Fruit fly (Drosophila melanogaster) whole organism: Measurements from ENCODE around the gene MtnF.
A peak's percentile ranks its signal among the peaks of the same experiment; 100 is the strongest.

Experiments used
- CG8478 ChIP-seq: fragments of >200 bp; optimal IDR thresholded peaks from 2 replicates; lab custom pipeline; 2018; ENCODE audit warnings: inconsistent platforms
- Dll ChIP-seq: fragments of >200 bp; optimal IDR thresholded peaks from 2 replicates; lab custom pipeline; 2017
- EcR ChIP-seq, 2 experiments: fragments of >200 bp; optimal IDR thresholded peaks; 2 replicates each; lab custom pipeline; 2017; ENCODE audit warnings: missing biosample characterization in 2 of 2, missing genetic modification characterization in 2 of 2, missing genetic modification reagents in 2 of 2
- pan ChIP-seq: fragments of >200 bp; optimal IDR thresholded peaks from 2 replicates; lab custom pipeline; 2017
- psq ChIP-seq: fragments of >200 bp; optimal IDR thresholded peaks from 2 replicates; lab custom pipeline; 2017
- usp ChIP-seq: fragments of >200 bp; optimal IDR thresholded peaks from 2 replicates; lab custom pipeline; 2017; ENCODE audit warnings: missing biosample characterization, missing genetic modification characterization, mixed read lengths

The MtnF gene

DNA sequence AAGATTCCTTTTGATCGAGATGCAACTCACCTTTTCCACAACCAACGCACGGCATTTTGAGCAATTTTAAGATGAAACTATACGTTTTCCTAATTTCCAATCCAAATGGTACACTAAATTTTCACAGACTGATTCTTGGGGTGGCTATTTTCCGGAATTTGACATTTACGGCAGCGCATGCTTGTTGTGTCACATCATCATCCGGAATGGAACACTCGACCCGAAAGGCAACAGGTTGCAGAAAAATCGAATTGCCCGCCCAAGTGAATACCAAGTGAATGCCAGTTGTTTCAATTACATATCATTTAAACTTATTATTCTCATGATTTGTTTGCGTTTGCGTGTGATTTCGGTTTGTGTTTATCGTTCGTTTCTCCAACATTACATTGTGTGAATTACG is at the start of gene MtnF:
Gene MtnF (minus strand): TSS at position 209 of the 400 bp plus-strand sequence.
- TF ChIP-seq psq (lab: Kevin White, UChicago), result no peak
- no peak for TF ChIP-seq EcR (GFP tag; optimal IDR thresholded peaks at IDR 0.05; lab: Kevin White, UChicago)
- no peak for TF ChIP-seq CG8478 (lab: Kevin White, UChicago)
- TF ChIP-seq Dll (lab: Kevin White, UChicago), result no peak
- TF ChIP-seq usp (GFP tag; lab: Kevin White, UChicago), result no peak
- no peak for TF ChIP-seq pan

DNA sequence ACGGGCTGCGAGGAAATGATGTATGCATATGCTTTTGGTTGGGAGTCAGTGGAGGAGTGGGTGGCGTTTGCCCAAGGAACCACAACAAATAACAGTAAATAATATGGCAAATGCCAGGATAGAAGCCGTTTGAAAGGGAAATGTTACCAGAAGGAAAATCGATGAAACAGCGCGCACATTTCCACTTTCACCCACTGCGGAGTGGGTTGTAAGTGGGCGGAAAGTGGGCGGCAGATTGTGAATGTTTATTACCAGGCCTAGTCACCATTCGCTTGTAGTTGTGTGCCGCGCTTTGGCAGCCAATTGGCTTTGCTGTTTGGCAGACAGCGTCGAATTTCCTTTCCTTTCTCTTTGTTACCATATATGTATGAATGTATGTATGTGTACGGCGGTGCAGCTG is 36.7 kb upstream of the MtnF start:
- TF ChIP-seq usp (GFP tag; lab: Kevin White, UChicago) (no peak), CG8478 (lab: Kevin White, UChicago) (no peak), pan (no peak), psq (lab: Kevin White, UChicago) (no peak), Dll (lab: Kevin White, UChicago) (no peak), EcR (GFP tag; optimal IDR thresholded peaks at IDR 0.05; lab: Kevin White, UChicago) (no peak)

dm6 chr3R:24667538-24668207 is 32.7 kb upstream of the MtnF start:
- TF ChIP-seq Dll (lab: Kevin White, UChicago) (peak; percentile 68), EcR (GFP tag; optimal IDR thresholded peaks at IDR 0.05; lab: Kevin White, UChicago) (no peak)

DNA sequence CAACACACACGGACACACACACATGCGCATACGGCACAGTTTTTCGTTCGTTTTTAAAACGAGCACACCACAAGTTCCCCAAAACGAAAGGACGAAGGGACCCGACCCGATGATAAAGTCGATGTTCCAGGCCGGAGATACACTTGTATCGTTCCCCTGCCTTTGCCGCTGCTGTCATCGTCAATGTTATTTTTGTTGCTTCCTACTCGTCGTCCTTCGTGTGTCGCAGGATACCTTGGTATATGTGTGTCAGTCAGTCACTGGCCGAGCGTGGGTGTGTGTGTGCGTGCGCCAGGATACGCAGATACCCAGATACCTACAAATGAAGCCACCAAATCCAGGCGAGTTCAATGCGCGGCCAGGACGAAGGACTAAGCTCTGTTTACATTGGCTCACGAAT is 28.1 kb upstream of the MtnF start:
- TF ChIP-seq EcR (GFP tag; optimal IDR thresholded peaks at IDR 0.05; lab: Kevin White, UChicago) (no peak), psq (lab: Kevin White, UChicago) (no peak), usp (GFP tag; lab: Kevin White, UChicago) (no peak), pan (no peak), CG8478 (lab: Kevin White, UChicago) (no peak), Dll (lab: Kevin White, UChicago) (no peak)

- TF ChIP-seq Dll (lab: Kevin White, UChicago) (no peak), usp (GFP tag; lab: Kevin White, UChicago) (no peak), EcR (GFP tag; optimal IDR thresholded peaks at IDR 0.05; lab: Kevin White, UChicago) (no peak), pan (no peak), CG8478 (lab: Kevin White, UChicago) (no peak), psq (lab: Kevin White, UChicago) (no peak)
Observed at dm6 chr3R:24662412-24662796, 27.4 kb upstream of the MtnF start, which contains the start of gene slo. TSS of gene slo (plus strand) at chr3R:24662491.

- TF ChIP-seq psq (lab: Kevin White, UChicago), result no peak
- TF ChIP-seq usp (GFP tag; lab: Kevin White, UChicago), result no peak
- TF ChIP-seq EcR (GFP tag; optimal IDR thresholded peaks at IDR 0.05; lab: Kevin White, UChicago), result no peak
- no peak for TF ChIP-seq CG8478 (lab: Kevin White, UChicago)
- TF ChIP-seq Dll (lab: Kevin White, UChicago), result no peak
- TF ChIP-seq pan, result no peak
Observed at dm6 chr3R:24661679-24662411, 26.9 kb upstream of the MtnF start, which contains the start of gene Ppox. TSS of gene Ppox (minus strand) at chr3R:24661851.

DNA sequence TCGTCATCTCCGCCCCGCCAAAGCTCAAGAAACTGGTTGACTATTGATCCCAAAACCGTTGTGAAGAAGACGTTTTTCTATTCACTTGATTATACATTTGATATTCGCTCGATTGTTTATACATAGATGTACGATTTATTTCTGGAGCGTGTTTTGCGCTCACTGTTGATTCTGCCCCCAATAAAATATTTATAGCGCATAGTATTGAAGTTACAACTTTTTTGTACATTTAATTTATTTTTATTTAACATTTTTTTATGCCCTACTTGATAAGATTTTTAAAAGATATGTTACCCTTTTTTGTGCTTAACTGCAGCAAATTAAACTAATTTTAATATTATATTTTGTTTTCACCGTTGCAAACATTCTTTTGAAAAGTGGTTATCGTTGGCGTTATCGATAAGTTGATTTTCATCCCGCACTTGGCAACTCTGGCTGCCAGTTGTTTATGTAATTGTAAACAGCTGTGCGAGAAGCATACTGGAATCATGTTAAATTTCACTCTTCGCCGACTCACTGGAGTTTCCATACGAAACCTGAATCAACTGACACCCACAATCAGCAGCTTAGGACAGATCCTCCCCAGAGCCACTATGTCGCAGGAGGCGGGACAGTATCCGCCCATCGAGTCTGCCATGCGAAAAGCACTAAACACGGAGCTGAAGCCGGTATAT is 24.3 kb upstream of the MtnF start, which contains the start of gene CG31126:
Gene CG31126 (plus strand): TSS at position 449 of the 674 bp plus-strand sequence.
- TF ChIP-seq CG8478 (lab: Kevin White, UChicago) (no peak), EcR (GFP tag; optimal IDR thresholded peaks at IDR 0.05; lab: Kevin White, UChicago) (no peak), psq (lab: Kevin White, UChicago) (no peak), pan (no peak)

dm6 chr3R:24654770-24655322 is 19.9 kb upstream of the MtnF start, which contains the start of the genes CG31125 and CG6695:
TSS of gene CG31125 (minus strand) at chr3R:24654820.
TSS of gene CG6695 (plus strand) at chr3R:24655160.
- TF ChIP-seq EcR (GFP tag; optimal IDR thresholded peaks at IDR 0.05; lab: Kevin White, UChicago), result no peak
- TF ChIP-seq psq (lab: Kevin White, UChicago), result no peak
- TF ChIP-seq CG8478 (lab: Kevin White, UChicago), result no peak
- no peak for TF ChIP-seq usp (GFP tag; lab: Kevin White, UChicago)
- TF ChIP-seq Dll (lab: Kevin White, UChicago), result no peak
- TF ChIP-seq pan, result no peak

DNA sequence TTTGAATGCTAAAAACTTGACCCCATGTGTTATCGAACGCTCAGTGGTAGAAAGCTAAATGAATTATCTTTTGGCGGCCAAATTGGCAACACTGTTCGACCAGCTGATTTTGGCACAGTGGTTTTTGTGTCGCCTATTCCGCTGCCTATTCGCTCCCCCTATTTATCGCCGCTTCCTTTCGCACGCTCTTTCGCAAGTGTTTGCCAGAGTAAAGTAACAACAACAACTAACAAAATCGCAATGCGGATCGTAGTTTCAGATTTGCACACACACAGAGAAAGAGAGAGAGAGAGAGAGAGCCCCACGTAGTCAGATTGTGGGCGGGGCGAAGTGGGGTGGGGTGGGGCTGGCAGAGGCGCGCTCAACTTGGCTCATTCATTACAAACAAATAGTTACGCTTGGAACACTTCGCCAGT is 16.1 kb upstream of the MtnF start:
- TF ChIP-seq pan, result no peak
- TF ChIP-seq EcR (GFP tag; optimal IDR thresholded peaks at IDR 0.05; lab: Kevin White, UChicago), result no peak
- no peak for TF ChIP-seq CG8478 (lab: Kevin White, UChicago)
- no peak for TF ChIP-seq psq (lab: Kevin White, UChicago)
- no peak for TF ChIP-seq usp (GFP tag; lab: Kevin White, UChicago)
- TF ChIP-seq Dll (lab: Kevin White, UChicago), result no peak

DNA sequence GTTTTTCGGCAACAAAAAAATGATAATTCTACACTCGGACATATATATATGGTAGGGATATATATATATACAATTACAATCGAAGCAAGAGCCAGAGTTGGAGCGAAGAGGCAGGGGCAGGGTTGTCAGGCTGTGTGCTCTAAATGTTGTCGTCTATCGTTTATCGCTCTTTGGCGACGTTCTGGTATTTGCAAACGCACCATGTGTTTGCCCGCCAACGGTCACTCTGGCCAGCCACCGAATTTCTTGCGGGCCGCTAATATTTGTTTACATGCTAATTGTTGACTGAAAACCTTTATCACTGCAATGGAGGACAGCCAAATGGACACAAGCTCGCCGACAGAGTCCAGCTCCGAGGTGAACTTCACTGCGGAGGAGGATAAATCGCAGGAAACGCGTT is 15.0 kb upstream of the MtnF start, which contains the start of the genes puf and ash2:
Gene puf (minus strand): TSS at position 121 of the 400 bp plus-strand sequence.
Gene ash2 (plus strand): TSS at position 203 of the 400 bp plus-strand sequence.
- TF ChIP-seq pan, result no peak
- TF ChIP-seq Dll (lab: Kevin White, UChicago), result no peak

DNA sequence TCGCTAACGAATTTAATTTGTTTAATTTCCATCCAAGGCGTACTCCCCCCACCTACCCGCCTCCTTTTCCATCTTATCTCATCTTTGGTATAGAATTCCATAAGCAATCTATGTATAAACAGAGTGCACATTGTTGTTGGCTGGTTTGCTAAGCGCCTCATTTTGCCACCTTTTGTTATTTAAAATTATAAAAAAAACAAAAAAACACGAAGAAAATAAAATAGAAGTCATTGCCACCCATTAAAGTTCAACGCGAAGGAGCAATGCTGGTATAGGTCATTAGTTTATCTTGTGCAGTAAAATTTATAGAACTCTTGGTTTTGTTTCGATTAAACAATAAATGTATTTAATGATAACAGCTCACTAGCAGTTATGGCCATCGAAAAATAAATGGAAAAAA is 653 bp downstream of the MtnF start:
- TF ChIP-seq usp (GFP tag; lab: Kevin White, UChicago), result no peak
